Fruit fly (Drosophila melanogaster) whole organism, embryonic: ENCODE data around the gene Wdr59.
A peak's percentile ranks its signal among the peaks of the same experiment; 100 is the strongest.

Experiments
- B-H2 ChIP-seq: fragments of 200-800 bp; sonication (Bioruptor generic); optimal IDR thresholded peaks from 2 replicates; lab custom pipeline; 2018; ENCODE audit warnings: missing biosample characterization, mild to moderate bottlenecking, missing genetic modification characterization
- CG10147 ChIP-seq: fragments of 200-800 bp; sonication (Bioruptor generic); optimal IDR thresholded peaks from 2 replicates; lab custom pipeline; 2019; ENCODE audit warnings: missing biosample characterization, mild to moderate bottlenecking, missing genetic modification characterization, moderate library complexity
- CG10366 ChIP-seq: fragments of 200-800 bp; sonication (Bioruptor generic); IDR thresholded peaks from 2 replicates; pipeline ENCODE4 v1.3.6; 2022; ENCODE audit warnings: missing biosample characterization, missing genetic modification characterization
- CG10654 ChIP-seq: fragments of 200-800 bp; sonication (Bioruptor generic); optimal IDR thresholded peaks from 2 replicates; lab custom pipeline; 2016; ENCODE audit warnings: missing biosample characterization, missing genetic modification characterization
- CG10979 ChIP-seq: fragments of 200-800 bp; sonication (Bioruptor generic); optimal IDR thresholded peaks from 2 replicates; lab custom pipeline; 2018; ENCODE audit warnings: missing biosample characterization, mild to moderate bottlenecking, missing genetic modification characterization, moderate library complexity
- CG1233 ChIP-seq: fragments of 200-800 bp; sonication (Bioruptor generic); optimal IDR thresholded peaks from 4 replicates; lab custom pipeline; 2018; ENCODE audit warnings: missing biosample characterization, mild to moderate bottlenecking, missing genetic modification characterization
- CG13624 ChIP-seq: fragments of 200-800 bp; sonication (Bioruptor generic); optimal IDR thresholded peaks from 2 replicates; lab custom pipeline; 2016; ENCODE audit warnings: missing biosample characterization, missing genetic modification characterization
- CG15514 ChIP-seq: fragments of 200-800 bp; sonication (Bioruptor generic); optimal IDR thresholded peaks from 3 replicates; lab custom pipeline; 2017; ENCODE audit warnings: missing biosample characterization, missing genetic modification characterization, mild to moderate bottlenecking, moderate library complexity, missing genetic modification reagents
- CG4707 ChIP-seq: fragments of 200-800 bp; sonication (Bioruptor generic); optimal IDR thresholded peaks from 2 replicates; lab custom pipeline; 2018; ENCODE audit warnings: missing biosample characterization, mild to moderate bottlenecking, missing genetic modification characterization, moderate library complexity
- CG5245 ChIP-seq: fragments of 200-800 bp; sonication (Bioruptor generic); optimal IDR thresholded peaks from 3 replicates; lab custom pipeline; 2016; ENCODE audit warnings: missing biosample characterization, missing genetic modification characterization
- CG7357 ChIP-seq: fragments of 200-800 bp; sonication (Bioruptor generic); IDR thresholded peaks from 3 replicates; pipeline ENCODE4 v1.3.6; 2022; ENCODE audit warnings: missing biosample characterization, missing genetic modification characterization
- CG7556 ChIP-seq: fragments of 200-800 bp; sonication (Bioruptor generic); optimal IDR thresholded peaks from 2 replicates; lab custom pipeline; 2017; ENCODE audit warnings: missing biosample characterization, mild to moderate bottlenecking, missing genetic modification characterization
- CG7745 ChIP-seq: fragments of 200-800 bp; sonication (Bioruptor generic); optimal IDR thresholded peaks from 2 replicates; lab custom pipeline; 2018; ENCODE audit warnings: missing biosample characterization, mild to moderate bottlenecking, missing genetic modification characterization, moderate library complexity
- CG8478 ChIP-seq: fragments of >200 bp; optimal IDR thresholded peaks from 2 replicates; lab custom pipeline; 2018
- CG8924 ChIP-seq: fragments of 200-800 bp; optimal IDR thresholded peaks from 3 replicates; lab custom pipeline; 2019; ENCODE audit warnings: missing biosample characterization, mild to moderate bottlenecking, missing genetic modification characterization, moderate library complexity
- CHES-1-like ChIP-seq: fragments of 200-800 bp; sonication (Bioruptor generic); optimal IDR thresholded peaks from 2 replicates; lab custom pipeline; 2016; ENCODE audit warnings: missing biosample characterization, missing genetic modification characterization
- CrebB ChIP-seq: fragments of 200-800 bp; sonication (Bioruptor generic); optimal IDR thresholded peaks from 3 replicates; lab custom pipeline; 2018; ENCODE audit warnings: missing biosample characterization, mild to moderate bottlenecking, missing genetic modification characterization
- Doc2 ChIP-seq: fragments of 200-800 bp; sonication (Bioruptor generic); IDR thresholded peaks from 2 replicates; pipeline ENCODE4 v1.3.6; 2022; ENCODE audit warnings: missing biosample characterization, missing genetic modification characterization
- Fer3 ChIP-seq: fragments of 200-800 bp; sonication (Bioruptor generic); optimal IDR thresholded peaks from 2 replicates; lab custom pipeline; 2018; ENCODE audit warnings: missing biosample characterization, mild to moderate bottlenecking, missing genetic modification characterization, moderate library complexity
- Max ChIP-seq: fragments of 200-800 bp; sonication (Bioruptor generic); optimal IDR thresholded peaks from 2 replicates; lab custom pipeline; 2016; ENCODE audit warnings: missing biosample characterization, mild to moderate bottlenecking, missing genetic modification characterization
- Scr ChIP-seq: fragments of 200-800 bp; sonication (Bioruptor generic); IDR thresholded peaks from 2 replicates; pipeline ENCODE4 v1.3.6; 2022; ENCODE audit warnings: missing biosample characterization, missing genetic modification characterization; ENCODE audit not compliant: partially characterized antibody
- Sox102F ChIP-seq: fragments of 200-800 bp; sonication (Bioruptor generic); optimal IDR thresholded peaks from 2 replicates; lab custom pipeline; 2018; ENCODE audit warnings: missing biosample characterization, mild to moderate bottlenecking, missing genetic modification characterization, moderate library complexity
- Usf ChIP-seq: fragments of 200-800 bp; sonication (Bioruptor generic); optimal IDR thresholded peaks from 2 replicates; lab custom pipeline; 2017; ENCODE audit warnings: missing genotype, missing biosample characterization, missing genetic modification characterization
- Vsx1 ChIP-seq: fragments of 200-800 bp; sonication (Bioruptor generic); optimal IDR thresholded peaks from 2 replicates; lab custom pipeline; 2017; ENCODE audit warnings: missing biosample characterization, mild to moderate bottlenecking, missing genetic modification characterization, missing genetic modification reagents
- Xbp1 ChIP-seq: fragments of 200-800 bp; sonication (Bioruptor generic); optimal IDR thresholded peaks from 3 replicates; lab custom pipeline; 2016; ENCODE audit warnings: missing biosample characterization, mild to moderate bottlenecking, missing genetic modification characterization
- aop ChIP-seq: fragments of 200-800 bp; sonication (Bioruptor generic); IDR thresholded peaks from 2 replicates; pipeline ENCODE4 v1.3.6; 2022; ENCODE audit warnings: missing biosample characterization, missing genetic modification characterization
- ase ChIP-seq: fragments of 200-800 bp; sonication (Bioruptor generic); IDR thresholded peaks from 3 replicates; pipeline ENCODE4 v1.3.6; 2022; ENCODE audit warnings: missing biosample characterization, missing genetic modification characterization
- bowl ChIP-seq: fragments of 200-800 bp; sonication (Bioruptor generic); IDR thresholded peaks from 2 replicates; pipeline ENCODE4 v1.3.6; 2022; ENCODE audit warnings: missing biosample characterization, missing genetic modification characterization
- btn ChIP-seq: fragments of 200-800 bp; sonication (Bioruptor generic); optimal IDR thresholded peaks from 2 replicates; lab custom pipeline; 2016; ENCODE audit warnings: missing biosample characterization, missing genetic modification characterization
- chm ChIP-seq: fragments of 200-800 bp; sonication (Bioruptor generic); IDR thresholded peaks from 2 replicates; pipeline ENCODE4 v1.3.6; 2022; ENCODE audit warnings: missing biosample characterization, missing genetic modification characterization
- cwo ChIP-seq: fragments of 200-800 bp; sonication (Bioruptor generic); optimal IDR thresholded peaks from 3 replicates; lab custom pipeline; 2017; ENCODE audit warnings: missing biosample characterization, missing genetic modification characterization, mild to moderate bottlenecking, moderate library complexity, missing genetic modification reagents
- dmrt11E ChIP-seq: fragments of 200-800 bp; sonication (Bioruptor generic); optimal IDR thresholded peaks from 3 replicates; lab custom pipeline; 2018; ENCODE audit warnings: missing biosample characterization, mild to moderate bottlenecking, missing genetic modification characterization, moderate library complexity
- exex ChIP-seq: fragments of 200-800 bp; sonication (Bioruptor generic); optimal IDR thresholded peaks from 4 replicates; lab custom pipeline; 2018; ENCODE audit warnings: missing biosample characterization, mild to moderate bottlenecking, missing genetic modification characterization, moderate library complexity
- gem ChIP-seq: fragments of 200-800 bp; sonication (Bioruptor generic); optimal IDR thresholded peaks from 2 replicates; lab custom pipeline; 2019; ENCODE audit warnings: missing biosample characterization, mild to moderate bottlenecking, missing genetic modification characterization, moderate library complexity
- gsb ChIP-seq: fragments of 200-800 bp; sonication (Bioruptor generic); IDR thresholded peaks from 2 replicates; pipeline ENCODE4 v1.3.6; 2022; ENCODE audit warnings: missing biosample characterization, missing genetic modification characterization
- her ChIP-seq: fragments of 200-800 bp; sonication (Bioruptor generic); optimal IDR thresholded peaks from 2 replicates; lab custom pipeline; 2016; ENCODE audit warnings: missing biosample characterization, missing genetic modification characterization
- lmd ChIP-seq: fragments of 200-800 bp; sonication (Bioruptor generic); IDR thresholded peaks from 2 replicates; pipeline ENCODE4 v1.3.6; 2022; ENCODE audit warnings: missing biosample characterization, missing genetic modification characterization
- p53 ChIP-seq: fragments of 200-800 bp; sonication (Bioruptor generic); optimal IDR thresholded peaks from 2 replicates; lab custom pipeline; 2016; ENCODE audit warnings: missing biosample characterization, missing genetic modification characterization
- pita ChIP-seq: fragments of 200-800 bp; sonication (Bioruptor generic); optimal IDR thresholded peaks from 2 replicates; lab custom pipeline; 2017; ENCODE audit warnings: missing biosample characterization, mild to moderate bottlenecking, missing genetic modification characterization
- ranshi ChIP-seq: fragments of 200-800 bp; sonication (Bioruptor generic); IDR thresholded peaks from 2 replicates; pipeline ENCODE4 v1.3.6; 2022; ENCODE audit warnings: missing biosample characterization, missing genetic modification characterization
- row ChIP-seq: fragments of 200-800 bp; sonication (Bioruptor generic); IDR thresholded peaks from 3 replicates; pipeline ENCODE4 v1.3.6; 2022; ENCODE audit warnings: missing biosample characterization, missing genetic modification characterization
- sd ChIP-seq: fragments of 200-800 bp; sonication (Bioruptor generic); optimal IDR thresholded peaks from 3 replicates; lab custom pipeline; 2018; ENCODE audit warnings: missing biosample characterization, mild to moderate bottlenecking, missing genetic modification characterization, moderate library complexity
- slbo ChIP-seq: fragments of 200-800 bp; sonication (Bioruptor generic); IDR thresholded peaks from 2 replicates; pipeline ENCODE4 v1.3.6; 2022; ENCODE audit warnings: missing biosample characterization, missing genetic modification characterization
- sna ChIP-seq: fragments of 200-800 bp; sonication (Bioruptor generic); IDR thresholded peaks from 2 replicates; pipeline ENCODE4 v1.3.6; 2022; ENCODE audit warnings: missing biosample characterization, missing genetic modification characterization; ENCODE audit not compliant: partially characterized antibody
- sqz ChIP-seq: fragments of 200-800 bp; sonication (Bioruptor generic); optimal IDR thresholded peaks from 3 replicates; lab custom pipeline; 2018; ENCODE audit warnings: missing biosample characterization, mild to moderate bottlenecking, missing genetic modification characterization
- stc ChIP-seq: fragments of 200-800 bp; sonication (Bioruptor generic); IDR thresholded peaks from 2 replicates; pipeline ENCODE4 v1.3.6; 2022; ENCODE audit warnings: missing biosample characterization, missing genetic modification characterization
- tio ChIP-seq: fragments of 200-800 bp; sonication (Bioruptor generic); optimal IDR thresholded peaks from 2 replicates; lab custom pipeline; 2017; ENCODE audit warnings: missing biosample characterization, missing genetic modification characterization, inconsistent platforms
- unpg ChIP-seq: fragments of 200-800 bp; sonication (Bioruptor generic); optimal IDR thresholded peaks from 3 replicates; lab custom pipeline; 2018; ENCODE audit warnings: missing biosample characterization, mild to moderate bottlenecking, missing genetic modification characterization, moderate library complexity
- vfl ChIP-seq: fragments of 200-800 bp; sonication (Bioruptor generic); optimal IDR thresholded peaks from 2 replicates; lab custom pipeline; 2016; ENCODE audit warnings: missing biosample characterization, missing genetic modification characterization
- zen ChIP-seq: fragments of 200-800 bp; sonication (Bioruptor generic); optimal IDR thresholded peaks from 3 replicates; lab custom pipeline; 2018; ENCODE audit warnings: missing biosample characterization, mild to moderate bottlenecking, missing genetic modification characterization, moderate library complexity

The Wdr59 gene

dm6 chr2L:11066887-11067459 is 24.3 kb upstream of the Wdr59 start, which contains the start of gene Samuel (continued):
- TF ChIP-seq CG5245 (GFP tag; lab: Kevin White, UChicago) (no peak), CG10979 (tag; lab: Kevin White, UChicago) (no peak), btn (GFP tag; lab: Kevin White, UChicago) (no peak), CG1233 (GFP tag; lab: Kevin White, UChicago) (no peak), pita (no peak), Vsx1 (GFP tag; lab: Kevin White, UChicago) (no peak), Scr (GFP tag; lab: Robert Waterston, UW) (peak; percentile 22; the same call in 1 of the 2 replicates), stc (GFP tag; lab: Robert Waterston, UW) (no peak), her (GFP tag; lab: Kevin White, UChicago) (no peak), CG10147 (no peak), sqz (GFP tag; lab: Kevin White, UChicago) (no peak), sd (tag; lab: Kevin White, UChicago) (peak; percentile 42), Usf (GFP tag; lab: Kevin White, UChicago) (no peak), bowl (GFP tag; lab: Robert Waterston, UW) (no peak), CG4707 (GFP tag; lab: Kevin White, UChicago) (peak; percentile 20), CG7357 (GFP tag; lab: Robert Waterston, UW) (no peak), gsb (GFP tag; lab: Robert Waterston, UW) (no peak), Max (GFP tag; lab: Kevin White, UChicago) (no peak), Fer3 (no peak), CG8478 (no peak), p53 (GFP tag; lab: Kevin White, UChicago) (no peak), unpg (no peak), tio (GFP tag; lab: Kevin White, UChicago) (no peak), vfl (no peak), CrebB (tag; lab: Kevin White, UChicago) (no peak), ranshi (GFP tag; lab: Robert Waterston, UW) (no peak), CG8924 (no peak), lmd (GFP tag; lab: Robert Waterston, UW) (no peak)

DNA sequence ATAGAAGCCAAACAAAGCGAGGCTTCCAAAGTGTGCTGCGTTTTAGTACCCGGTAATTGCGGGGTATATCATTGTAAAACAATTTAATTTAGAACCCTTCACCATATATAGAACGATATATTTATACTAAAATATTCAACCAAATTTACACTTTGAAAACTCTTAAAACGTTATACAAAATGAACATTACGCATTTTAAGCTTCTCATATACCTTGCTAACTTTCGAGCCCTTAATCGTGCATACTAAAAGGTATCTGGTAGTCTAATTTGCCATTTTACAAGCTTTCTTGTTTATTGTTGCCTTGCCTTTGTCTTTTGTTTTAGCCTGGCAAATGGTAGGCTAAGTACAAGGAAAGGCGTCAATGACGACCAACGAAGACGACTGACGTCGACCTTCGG is 23.3 kb upstream of the Wdr59 start:
- TF ChIP-seq CG10366 (GFP tag; lab: Robert Waterston, UW), result no peak
- peak; percentile 16 for TF ChIP-seq gem (tag; lab: Kevin White, UChicago)
- peak; percentile 48; the same call in 2 of the 3 replicates for TF ChIP-seq row (GFP tag; lab: Robert Waterston, UW)
- no peak for TF ChIP-seq CG13624 (GFP tag; lab: Kevin White, UChicago)
- TF ChIP-seq dmrt11E, result peak; percentile 12

DNA sequence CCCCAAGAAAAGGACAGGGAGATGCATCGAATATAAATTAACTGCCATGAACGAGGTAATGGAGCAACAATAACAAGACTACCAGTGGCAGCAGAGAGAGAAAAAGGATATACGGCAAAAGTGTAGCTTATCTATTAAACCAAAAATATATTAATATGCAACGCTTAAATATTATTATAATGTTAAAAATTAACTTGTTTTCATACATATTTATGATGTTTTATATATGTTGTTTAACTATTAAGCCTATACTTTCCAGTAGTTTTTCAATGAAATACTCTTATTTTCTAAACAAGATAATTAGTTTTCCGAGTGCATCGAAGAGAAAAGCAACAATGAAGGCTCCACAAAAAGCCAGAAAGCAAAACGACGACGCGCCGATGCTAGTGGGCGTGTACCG is 22.8 kb upstream of the Wdr59 start:
- no peak for TF ChIP-seq aop (GFP tag; lab: Robert Waterston, UW)
- TF ChIP-seq CG7745 (tag; lab: Kevin White, UChicago), result no peak
- no peak for TF ChIP-seq cwo (GFP tag; lab: Kevin White, UChicago)
- no peak for TF ChIP-seq exex (tag; lab: Kevin White, UChicago)
- no peak for TF ChIP-seq slbo
- TF ChIP-seq Sox102F (GFP tag; lab: Kevin White, UChicago), result no peak
- no peak for TF ChIP-seq ase (GFP tag; lab: Robert Waterston, UW)
- no peak for TF ChIP-seq CG10654 (GFP tag; lab: Kevin White, UChicago)
- TF ChIP-seq zen (tag; lab: Kevin White, UChicago), result no peak
- no peak for TF ChIP-seq B-H2
- no peak for TF ChIP-seq CG7556 (GFP tag; lab: Kevin White, UChicago)
- no peak for TF ChIP-seq chm (GFP tag; lab: Robert Waterston, UW)
- no peak for TF ChIP-seq Xbp1 (GFP tag; lab: Kevin White, UChicago)
- no peak for TF ChIP-seq sna (GFP tag; lab: Robert Waterston, UW)
- no peak for TF ChIP-seq Doc2
- TF ChIP-seq CHES-1-like (GFP tag; lab: Kevin White, UChicago), result no peak
- TF ChIP-seq CG15514 (GFP tag; lab: Kevin White, UChicago), result no peak
